Fruit fly (Drosophila melanogaster): Measurements from ENCODE around the gene CG6638.

Gene CG6638

DNA sequence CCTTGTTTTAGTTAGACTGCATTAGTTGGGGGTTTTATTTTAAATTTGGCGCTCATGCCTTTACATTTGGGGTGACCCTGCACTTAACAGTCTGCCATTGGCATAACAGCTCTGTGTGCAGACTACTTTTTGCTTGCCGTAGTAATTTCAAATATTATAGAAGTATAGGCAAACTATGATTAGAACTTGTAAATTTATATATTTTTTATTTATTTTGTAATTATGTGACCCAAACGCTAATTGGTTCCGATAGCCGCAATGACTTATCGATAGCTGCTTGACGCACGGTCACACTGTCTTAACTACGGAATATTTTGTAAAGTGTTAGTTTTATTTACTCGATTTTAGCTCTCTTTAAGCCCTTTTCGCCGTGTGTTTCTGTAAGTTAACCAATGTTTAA, 31.2 kb downstream of the CG6638 start, which contains the start of gene rhea (continued):
- TF ChIP-seq cas (GFP tag; IDR thresholded peaks at IDR 0.05) (no peak), az2 (GFP tag; optimal IDR thresholded peaks at IDR 0.05) (peak; percentile 18), knrl (GFP tag; IDR thresholded peaks at IDR 0.05; ENCODE audit: partially characterized antibody) (peak; percentile 84), CG17802 (tag; optimal IDR thresholded peaks at IDR 0.05) (no peak), CG3995 (GFP tag; optimal IDR thresholded peaks at IDR 0.05) (peak; percentile 82), fd64A (GFP tag; optimal IDR thresholded peaks at IDR 0.05) (no peak), Dll (GFP tag; IDR thresholded peaks at IDR 0.05; ENCODE audit: partially characterized antibody) (peak; percentile 90), Dek (tag; optimal IDR thresholded peaks at IDR 0.05) (peak; percentile 17), sima (GFP tag; optimal IDR thresholded peaks at IDR 0.05) (no peak), Scr (GFP tag; IDR thresholded peaks at IDR 0.05; ENCODE audit: partially characterized antibody) (peak; percentile 84), CG32532 (GFP tag; IDR thresholded peaks at IDR 0.05) (0 out of 2 replicates have a peak, but pooled peaks have one; percentile 34), sna (GFP tag; IDR thresholded peaks at IDR 0.05; ENCODE audit: partially characterized antibody) (peak; percentile 67; the same call in 1 of the 2 replicates), Bgb (GFP tag; IDR thresholded peaks at IDR 0.05; ENCODE audit: partially characterized antibody) (peak; percentile 83), Ets97D (GFP tag; optimal IDR thresholded peaks at IDR 0.05) (peak; percentile 25), CG11560 (tag; IDR thresholded peaks at IDR 0.05) (no peak), Hr3 (GFP tag; optimal IDR thresholded peaks at IDR 0.05) (peak; percentile 40), Pdp1 (GFP tag; optimal IDR thresholded peaks at IDR 0.05) (peak in 1 of 2 experiments; percentile 56), da (GFP tag; optimal IDR thresholded peaks at IDR 0.05) (no peak), ato (GFP tag; IDR thresholded peaks at IDR 0.05; ENCODE audit: partially characterized antibody) (no peak), CkIIα-i1 (GFP tag; IDR thresholded peaks at IDR 0.05) (no peak), crol (GFP tag; IDR thresholded peaks at IDR 0.05) (no peak), rib (GFP tag; IDR thresholded peaks at IDR 0.05) (no peak), CG4820 (GFP tag; optimal IDR thresholded peaks at IDR 0.05) (peak; percentile 19), Sox102F (GFP tag; optimal IDR thresholded peaks at IDR 0.05) (peak; percentile 18), wek (GFP tag; optimal IDR thresholded peaks at IDR 0.05) (no peak), ems (GFP tag; optimal IDR thresholded peaks at IDR 0.05) (peak; percentile 12), CG1602 (GFP tag; optimal IDR thresholded peaks at IDR 0.05) (no peak), CG15269 (tag; optimal IDR thresholded peaks at IDR 0.05) (peak; percentile 13), Opbp (GFP tag; IDR thresholded peaks at IDR 0.05; ENCODE audit: partially characterized antibody) (peak; percentile 80; the same call in 1 of the 3 replicates), ro (GFP tag; IDR thresholded peaks at IDR 0.05) (no peak), yki (optimal IDR thresholded peaks at IDR 0.05) (no peak), CG8765 (GFP tag; IDR thresholded peaks at IDR 0.05) (no peak), gsb-n (tag; optimal IDR thresholded peaks at IDR 0.05) (peak; percentile 35), Max (GFP tag; optimal IDR thresholded peaks at IDR 0.05) (no peak), CG14441 (GFP tag; IDR thresholded peaks at IDR 0.05) (no peak), dysf (GFP tag; IDR thresholded peaks at IDR 0.05) (no peak), HLH4C (GFP tag; IDR thresholded peaks at IDR 0.05; ENCODE audit: partially characterized antibody) (peak; percentile 78), CG18262 (tag; optimal IDR thresholded peaks at IDR 0.05) (peak; percentile 34), CG2116 (GFP tag; optimal IDR thresholded peaks at IDR 0.05) (peak; percentile 80), Atf-2 (GFP tag; optimal IDR thresholded peaks at IDR 0.05) (no peak), MBD-R2 (GFP tag; IDR thresholded peaks at IDR 0.05) (peak; percentile 50; the same call in 1 of the 2 replicates), CG31441 (GFP tag; IDR thresholded peaks at IDR 0.05) (peak; percentile 29; the same call in 1 of the 2 replicates), CG15011 (GFP tag; optimal IDR thresholded peaks at IDR 0.05) (no peak), Xrp1 (GFP tag; IDR thresholded peaks at IDR 0.05) (peak; percentile 19; the same call in 1 of the 2 replicates), YL-1 (GFP tag; optimal IDR thresholded peaks at IDR 0.05) (peak; percentile 31), CG10321 (GFP tag; IDR thresholded peaks at IDR 0.05) (no peak), CG15601 (tag; optimal IDR thresholded peaks at IDR 0.05) (peak; percentile 48), CG16779 (GFP tag; IDR thresholded peaks at IDR 0.05) (no peak), CG15514 (GFP tag; optimal IDR thresholded peaks at IDR 0.05) (peak; percentile 98), Hmr (GFP tag; optimal IDR thresholded peaks at IDR 0.05) (no peak), nmo (GFP tag; optimal IDR thresholded peaks at IDR 0.05) (peak; percentile 55)
